Fruit fly (Drosophila melanogaster): ENCODE results near the gene pths.
A peak's percentile ranks its signal among the peaks of the same experiment; 100 is the strongest.

pths gene

dm6 chr2L:21102399-21103108 is 40.5 kb upstream of the pths start, which contains the start of gene CG9257 (continued):
- TF ChIP-seq CG8290 (GFP tag; optimal IDR thresholded peaks at IDR 0.05): no peak
- TF ChIP-seq CG8290 (tag; optimal IDR thresholded peaks at IDR 0.05): no peak
- no peak for TF ChIP-seq Kr (GFP tag; optimal IDR thresholded peaks at IDR 0.05)
- no peak for TF ChIP-seq pan (optimal IDR thresholded peaks at IDR 0.05)
- no peak for TF ChIP-seq pan (GFP tag; optimal IDR thresholded peaks at IDR 0.05 in 1 of 2, IDR thresholded peaks at IDR 0.05 in 1 of 2)
- no peak for TF ChIP-seq h (optimal IDR thresholded peaks at IDR 0.05)
- TF ChIP-seq Lhr (GFP tag; optimal IDR thresholded peaks at IDR 0.05): peak; percentile 69
- no peak for TF ChIP-seq maf-S (GFP tag; optimal IDR thresholded peaks at IDR 0.05)
- peak; percentile 62 for TF ChIP-seq E2f2 (GFP tag; IDR thresholded peaks at IDR 0.05)
- TF ChIP-seq repo (GFP tag; optimal IDR thresholded peaks at IDR 0.05): no peak
- TF ChIP-seq CG30403 (GFP tag; optimal IDR thresholded peaks at IDR 0.05): peak; percentile 6
- peak in 1 of 2 experiments; percentile 33 for TF ChIP-seq Pdp1 (GFP tag; optimal IDR thresholded peaks at IDR 0.05)
- peak; percentile 7 for TF ChIP-seq Mes4 (GFP tag; optimal IDR thresholded peaks at IDR 0.05)
- no peak for TF ChIP-seq CG11247 (GFP tag; IDR thresholded peaks at IDR 0.05)
- peak; percentile 4 for TF ChIP-seq Sry-β (GFP tag; optimal IDR thresholded peaks at IDR 0.05)
- TF ChIP-seq ind (GFP tag; optimal IDR thresholded peaks at IDR 0.05): no peak
- no peak for TF ChIP-seq CG13123 (GFP tag; optimal IDR thresholded peaks at IDR 0.05)
- no peak for TF ChIP-seq HLH4C (GFP tag; IDR thresholded peaks at IDR 0.05; ENCODE audit: partially characterized antibody)
- no peak for TF ChIP-seq CG13775 (GFP tag; optimal IDR thresholded peaks at IDR 0.05)
- no peak for TF ChIP-seq yki (optimal IDR thresholded peaks at IDR 0.05)
- TF ChIP-seq HmgZ (tag; optimal IDR thresholded peaks at IDR 0.05): peak; percentile 43
- TF ChIP-seq Dp (GFP tag; optimal IDR thresholded peaks at IDR 0.05): peak; percentile 66
- peak; percentile 26 for TF ChIP-seq Sry-δ (GFP tag; optimal IDR thresholded peaks at IDR 0.05)
- peak; percentile 90 for TF ChIP-seq grau (tag; optimal IDR thresholded peaks at IDR 0.05)
- no peak for TF ChIP-seq CG9437 (GFP tag; optimal IDR thresholded peaks at IDR 0.05)
- TF ChIP-seq CG5180 (GFP tag; optimal IDR thresholded peaks at IDR 0.05): no peak
- peak; percentile 26 for TF ChIP-seq Xbp1 (GFP tag; optimal IDR thresholded peaks at IDR 0.05)
- peak; percentile 74 for TF ChIP-seq row (GFP tag; IDR thresholded peaks at IDR 0.05)
- TF ChIP-seq CG4360 (GFP tag; IDR thresholded peaks at IDR 0.05): peak; percentile 75
- TF ChIP-seq Spps (tag; optimal IDR thresholded peaks at IDR 0.05): no peak
- no peak for TF ChIP-seq amos (GFP tag; IDR thresholded peaks at IDR 0.05; ENCODE audit: partially characterized antibody)
- TF ChIP-seq CG15479 (GFP tag; optimal IDR thresholded peaks at IDR 0.05): no peak
- no peak for TF ChIP-seq slp2 (GFP tag; optimal IDR thresholded peaks at IDR 0.05)
- TF ChIP-seq BEAF-32 (GFP tag; optimal IDR thresholded peaks at IDR 0.05): peak; percentile 38
- 0 out of 2 replicates have a peak, but pooled peaks have one; percentile 9 for TF ChIP-seq Rfx (GFP tag; IDR thresholded peaks at IDR 0.05)
- TF ChIP-seq Fer2 (tag; optimal IDR thresholded peaks at IDR 0.05): no peak
- TF ChIP-seq Ssrp (tag; optimal IDR thresholded peaks at IDR 0.05): no peak
- no peak for TF ChIP-seq hth (optimal IDR thresholded peaks at IDR 0.05)
- no peak for TF ChIP-seq CG6254 (GFP tag; optimal IDR thresholded peaks at IDR 0.05)
- TF ChIP-seq nerfin-2 (GFP tag; IDR thresholded peaks at IDR 0.05; ENCODE audit: partially characterized antibody): no peak
- TF ChIP-seq gfzf (GFP tag; optimal IDR thresholded peaks at IDR 0.05): peak; percentile 84
- peak; percentile 59 for TF ChIP-seq CG14710 (tag; optimal IDR thresholded peaks at IDR 0.05)
- no peak for TF ChIP-seq CG13624 (GFP tag; optimal IDR thresholded peaks at IDR 0.05)
- TF ChIP-seq cas (GFP tag; IDR thresholded peaks at IDR 0.05): no peak
- TF ChIP-seq hb (GFP tag; IDR thresholded peaks at IDR 0.05; ENCODE audit: partially characterized antibody): no peak
- TF ChIP-seq fd64A (GFP tag; optimal IDR thresholded peaks at IDR 0.05): no peak
- peak; percentile 21 for TF ChIP-seq pho (GFP tag; optimal IDR thresholded peaks at IDR 0.05)
- peak; percentile 6 for TF ChIP-seq CG13424 (tag; optimal IDR thresholded peaks at IDR 0.05)
- TF ChIP-seq shn (GFP tag; optimal IDR thresholded peaks at IDR 0.05): no peak
- no peak for TF ChIP-seq Hr78 (GFP tag; optimal IDR thresholded peaks at IDR 0.05)
- no peak for TF ChIP-seq HmgD (GFP tag; optimal IDR thresholded peaks at IDR 0.05)
